Fruit fly (Drosophila melanogaster): ENCODE data around the gene CG33257.

- TF ChIP-seq Hnf4 (GFP tag; optimal IDR thresholded peaks at IDR 0.05) (no peak), h (GFP tag; optimal IDR thresholded peaks at IDR 0.05) (no peak), lola (GFP tag; optimal IDR thresholded peaks at IDR 0.05) (no peak), OdsH (GFP tag; optimal IDR thresholded peaks at IDR 0.05) (no peak)
Measured at dm6 chr3L:16354197-16354596, 8.1 kb downstream of the CG33257 start, which contains the start of gene Pdh.

Measured in whole organism, wandering third instar larva.